Worm (Caenorhabditis elegans): ENCODE results near the gene F35C11.7.

F35C11.7 gene

ce11 chrII:8269351-8269750, 13.2 kb downstream of the F35C11.7 start, which contains the start of gene K01C8.2:
Gene K01C8.2, minus strand, starts transcription at chrII:8269451.
- TF ChIP-seq pha-4 (tag; optimal IDR thresholded peaks at IDR 0.05), result no peak
- TF ChIP-seq zip-8 (tag; optimal IDR thresholded peaks at IDR 0.05), result no peak
- TF ChIP-seq bed-3 (GFP tag; optimal IDR thresholded peaks at IDR 0.05), result no peak
- TF ChIP-seq tbx-8 (GFP tag; optimal IDR thresholded peaks at IDR 0.05), result no peak
- no peak for TF ChIP-seq unc-39 (tag; optimal IDR thresholded peaks at IDR 0.05)
- no peak for TF ChIP-seq ztf-11 (tag; optimal IDR thresholded peaks at IDR 0.05)
- TF ChIP-seq ceh-83 (GFP tag; optimal IDR thresholded peaks at IDR 0.05), result no peak
- TF ChIP-seq mls-2 (tag; optimal IDR thresholded peaks at IDR 0.05), result no peak
- TF ChIP-seq mep-1 (tag; optimal IDR thresholded peaks at IDR 0.05), result no peak
- no peak for TF ChIP-seq nhr-28 (tag; optimal IDR thresholded peaks at IDR 0.05)
- TF ChIP-seq lin-32 (GFP tag; optimal IDR thresholded peaks at IDR 0.05), result no peak
- TF ChIP-seq ceh-43 (GFP tag; optimal IDR thresholded peaks at IDR 0.05), result no peak
- TF ChIP-seq lin-13 (tag; optimal IDR thresholded peaks at IDR 0.05), result no peak
- no peak for TF ChIP-seq sptf-1 (tag; optimal IDR thresholded peaks at IDR 0.05)
- no peak for TF ChIP-seq elt-3 (tag; optimal IDR thresholded peaks at IDR 0.05)
- no peak for TF ChIP-seq unc-120 (tag; optimal IDR thresholded peaks at IDR 0.05; ENCODE audit: poor library complexity, severe bottlenecking)
- TF ChIP-seq hlh-1 (tag; optimal IDR thresholded peaks at IDR 0.05), result no peak
- TF ChIP-seq ceh-39 (tag; optimal IDR thresholded peaks at IDR 0.05), result no peak

ce11 chrII:8269855-8270647, 13.9 kb downstream of the F35C11.7 start, which contains the start of gene tdc-1:
Gene tdc-1, plus strand, starts transcription at chrII:8270597.
- TF ChIP-seq nhr-12 (tag; optimal IDR thresholded peaks at IDR 0.05) (no peak), flh-1 (GFP tag; optimal IDR thresholded peaks at IDR 0.05) (no peak), nhr-237 (tag; optimal IDR thresholded peaks at IDR 0.05) (no peak), snpc-4 (tag; optimal IDR thresholded peaks at IDR 0.05) (no peak), M03D4.4 (tag; optimal IDR thresholded peaks at IDR 0.05) (no peak), nhr-76 (tag; optimal IDR thresholded peaks at IDR 0.05) (no peak), unc-39 (tag; optimal IDR thresholded peaks at IDR 0.05) (no peak), pha-4 (tag; optimal IDR thresholded peaks at IDR 0.05) (no peak), nhr-2 (tag; optimal IDR thresholded peaks at IDR 0.05) (no peak)

ce11 chrII:8273060-8273459, 16.9 kb downstream of the F35C11.7 start:
- TF ChIP-seq nhr-237 (tag; optimal IDR thresholded peaks at IDR 0.05) (no peak), lin-13 (tag; optimal IDR thresholded peaks at IDR 0.05) (no peak), mab-5 (tag; optimal IDR thresholded peaks at IDR 0.05) (no peak), elt-1 (tag; optimal IDR thresholded peaks at IDR 0.05; ENCODE audit: borderline replicate concordance, insufficient read depth) (no peak), ceh-43 (GFP tag; optimal IDR thresholded peaks at IDR 0.05) (no peak), nhr-2 (tag; optimal IDR thresholded peaks at IDR 0.05) (no peak), lsy-2 (tag; optimal IDR thresholded peaks at IDR 0.05) (no peak), unc-39 (tag; optimal IDR thresholded peaks at IDR 0.05) (no peak), bed-3 (GFP tag; optimal IDR thresholded peaks at IDR 0.05) (no peak), unc-62 (GFP tag; optimal IDR thresholded peaks at IDR 0.05) (no peak), ces-1 (GFP tag; optimal IDR thresholded peaks at IDR 0.05) (no peak)

- TF ChIP-seq drap-1 (GFP tag; optimal IDR thresholded peaks at IDR 0.05), result no peak
- no peak for TF ChIP-seq ces-1 (GFP tag; optimal IDR thresholded peaks at IDR 0.05)
- no peak for TF ChIP-seq elt-3 (tag; optimal IDR thresholded peaks at IDR 0.05)
- TF ChIP-seq lsy-2 (tag; optimal IDR thresholded peaks at IDR 0.05), result peak; percentile 70
These were observed 19.9 kb downstream of the F35C11.7 start, which contains the start of the genes gei-14 and slc-25A32 for ce11 chrII:8276057-8276456. Gene gei-14, minus strand, starts transcription at chrII:8276231. Gene slc-25A32, plus strand, starts transcription at chrII:8276298.

ce11 chrII:8278415-8278814, 22.3 kb downstream of the F35C11.7 start, which contains the start of the genes mrpl-10 and clec-142:
Gene mrpl-10, minus strand, starts transcription at chrII:8278515.
Gene clec-142, plus strand, starts transcription at chrII:8278678.
- TF ChIP-seq nhr-12 (tag; optimal IDR thresholded peaks at IDR 0.05) (no peak), drap-1 (GFP tag; optimal IDR thresholded peaks at IDR 0.05) (no peak), lsy-2 (tag; optimal IDR thresholded peaks at IDR 0.05) (no peak), bed-3 (GFP tag; optimal IDR thresholded peaks at IDR 0.05) (no peak), flh-1 (GFP tag; optimal IDR thresholded peaks at IDR 0.05) (no peak), mab-5 (tag; optimal IDR thresholded peaks at IDR 0.05) (no peak), mep-1 (tag; optimal IDR thresholded peaks at IDR 0.05) (no peak), tbx-8 (GFP tag; optimal IDR thresholded peaks at IDR 0.05) (no peak), pha-4 (tag; optimal IDR thresholded peaks at IDR 0.05) (no peak), nhr-237 (tag; optimal IDR thresholded peaks at IDR 0.05) (no peak)

All from whole organism, mixed stage, embryonic.